Fruit fly (Drosophila melanogaster): ENCODE data around the gene Nt5b.

Nt5b gene

DNA sequence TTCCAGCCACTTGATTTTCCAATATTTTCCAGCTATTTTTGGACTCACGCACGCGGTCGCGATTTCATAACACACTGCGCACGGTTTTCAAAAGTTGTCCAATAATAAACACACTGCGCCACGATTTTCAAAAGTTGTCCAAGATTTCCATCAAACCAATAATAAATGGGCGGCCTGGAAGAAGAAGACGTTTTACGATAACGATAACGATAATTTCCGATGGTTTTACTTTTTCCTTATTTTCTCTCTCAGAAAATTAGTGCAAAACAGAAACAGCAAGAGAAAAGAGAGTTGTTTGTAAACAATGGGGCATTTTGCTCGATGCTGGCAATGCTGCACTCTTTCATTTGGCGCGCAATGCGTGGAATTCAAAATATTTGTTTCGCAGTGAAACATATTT lies at the start of gene Nt5b:
Nt5b (minus strand) TSS at position 207 of the 400 bp plus-strand sequence.
- no peak for TF ChIP-seq CTCF (optimal IDR thresholded peaks at IDR 0.05)

DNA sequence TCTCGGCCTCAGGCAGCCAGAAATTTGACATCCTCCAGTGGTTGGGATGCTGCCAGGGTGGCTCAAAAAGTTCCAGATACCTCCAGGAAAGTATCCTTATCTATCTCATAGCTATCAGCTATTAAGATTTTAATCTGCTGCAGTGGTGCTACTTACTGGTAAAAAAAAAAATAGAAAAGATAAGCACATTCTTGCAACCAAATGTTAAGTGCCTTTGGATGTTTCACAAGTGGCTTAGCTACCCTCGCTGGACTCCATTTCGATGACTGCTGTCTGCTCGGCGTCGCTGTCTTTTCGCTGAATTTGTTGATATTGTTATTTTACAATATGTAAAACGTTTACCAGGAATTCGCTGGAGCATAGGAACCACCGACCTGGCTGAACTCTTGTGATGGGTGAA lies 42.8 kb upstream of the Nt5b start:
- TF ChIP-seq CG8478 (optimal IDR thresholded peaks at IDR 0.05), result no peak
- no peak for TF ChIP-seq CTCF (optimal IDR thresholded peaks at IDR 0.05)

DNA sequence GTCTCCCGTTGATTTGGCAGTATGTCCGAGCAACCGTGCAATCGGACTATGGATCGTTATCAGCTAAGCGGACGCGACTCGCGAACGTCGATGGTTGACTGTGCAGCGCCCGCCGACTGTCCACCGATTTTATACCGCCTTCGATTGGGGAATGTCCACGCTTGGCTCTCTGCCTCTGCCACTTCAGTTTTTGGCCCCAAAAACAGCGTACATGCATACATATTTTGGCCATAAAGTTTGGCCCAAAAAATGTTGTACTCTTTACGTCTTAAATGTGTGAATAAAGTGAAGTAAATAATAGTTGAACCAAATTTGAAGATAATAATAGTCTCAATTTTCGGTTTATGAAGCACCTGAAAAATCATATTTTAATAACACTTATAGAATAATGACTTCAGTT lies 30.5 kb upstream of the Nt5b start, which contains the start of gene CG32548:
CG32548 (minus strand) TSS at position 101 of the 400 bp plus-strand sequence.
- TF ChIP-seq CG8478 (optimal IDR thresholded peaks at IDR 0.05) (no peak), CTCF (optimal IDR thresholded peaks at IDR 0.05) (no peak)

DNA sequence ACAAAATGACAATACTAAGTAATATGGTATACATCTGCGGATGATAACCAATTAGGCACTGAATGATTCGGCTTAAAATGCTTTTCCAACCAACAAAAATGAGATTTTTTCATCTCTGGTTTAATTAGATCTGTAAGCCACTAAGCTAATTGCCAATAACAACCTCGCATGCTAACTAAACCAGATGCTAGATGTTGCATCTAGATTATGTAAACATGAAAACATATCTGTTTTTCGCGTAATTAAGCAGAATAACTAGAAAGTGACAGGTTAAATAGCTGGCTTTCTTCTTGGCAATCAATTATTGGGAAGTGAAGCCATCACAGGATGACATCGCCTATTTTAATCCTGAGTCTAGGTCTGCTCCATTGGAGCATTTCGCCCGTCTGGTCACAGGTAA lies 29.4 kb upstream of the Nt5b start, which contains the start of gene CG43841:
CG43841 (plus strand) TSS at position 301 of the 400 bp plus-strand sequence.
- TF ChIP-seq CG8478 (optimal IDR thresholded peaks at IDR 0.05) (no peak), CTCF (optimal IDR thresholded peaks at IDR 0.05) (no peak)

DNA sequence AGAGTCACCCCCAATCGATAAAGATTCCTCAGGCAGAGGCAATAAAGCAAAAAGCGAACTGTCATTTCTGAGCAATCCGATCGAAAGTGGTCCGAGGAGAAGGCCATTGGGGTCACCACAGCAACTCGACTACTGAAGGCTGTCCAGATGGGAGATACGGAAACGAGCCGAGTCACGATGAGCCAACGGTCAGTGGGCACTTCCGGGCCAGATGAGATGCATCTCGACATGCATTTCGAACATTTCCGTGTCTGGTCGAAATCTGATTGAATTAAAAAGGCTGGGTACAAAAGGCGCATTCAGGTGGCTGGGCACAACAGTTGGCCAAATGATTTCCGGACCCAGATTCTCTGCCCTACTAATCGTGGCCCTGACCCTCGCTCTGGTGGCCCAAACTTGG lies 28.6 kb upstream of the Nt5b start, which contains the start of gene CG32551:
CG32551 (plus strand) TSS at position 301 of the 400 bp plus-strand sequence.
- TF ChIP-seq CG8478 (optimal IDR thresholded peaks at IDR 0.05), result no peak
- TF ChIP-seq CTCF (optimal IDR thresholded peaks at IDR 0.05), result no peak

DNA sequence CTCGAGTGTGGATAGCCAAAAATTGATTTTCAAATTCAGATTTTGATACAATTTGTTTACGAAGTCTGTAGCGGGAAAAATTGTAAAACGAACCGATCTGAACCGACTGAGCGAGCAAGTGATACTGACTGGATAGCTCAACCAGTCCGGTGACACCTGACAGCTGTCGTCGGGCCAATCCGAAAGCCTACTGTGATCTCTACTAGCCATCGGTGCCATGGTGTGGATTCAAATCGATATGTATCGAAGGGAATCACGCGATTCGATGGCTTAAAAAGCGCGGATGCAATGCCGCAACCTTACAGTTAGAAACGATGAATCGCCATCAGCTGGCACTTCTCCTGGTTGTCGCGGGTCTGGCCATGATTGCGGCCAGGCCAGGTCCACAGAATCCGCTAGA lies 27.2 kb upstream of the Nt5b start, which contains the start of gene CG6290:
CG6290 (plus strand) TSS at position 301 of the 400 bp plus-strand sequence.
- TF ChIP-seq CTCF (optimal IDR thresholded peaks at IDR 0.05) (no peak), CG8478 (optimal IDR thresholded peaks at IDR 0.05) (no peak)

DNA sequence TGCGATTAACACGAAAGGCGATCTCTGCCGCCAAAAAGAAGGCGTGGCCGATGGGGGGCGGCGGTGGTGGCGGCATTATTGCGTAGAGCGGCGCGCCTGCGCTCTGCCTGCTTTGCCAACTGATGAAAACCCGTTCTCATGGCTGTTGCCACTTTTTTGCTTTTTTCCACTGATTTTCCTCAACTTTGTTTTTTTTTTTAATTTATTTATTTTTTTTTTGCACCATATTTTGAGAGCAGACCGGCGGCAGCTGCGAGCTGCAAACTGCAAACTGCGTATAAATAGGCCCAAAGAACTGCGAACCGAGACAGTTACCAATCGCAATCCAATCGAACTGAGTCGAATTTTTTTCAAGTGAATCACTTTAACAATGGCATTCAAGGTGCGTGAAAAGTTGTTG lies 12.2 kb upstream of the Nt5b start, which contains the start of gene CG42323:
CG42323 (plus strand) TSS at position 302 of the 400 bp plus-strand sequence.
- TF ChIP-seq CTCF (optimal IDR thresholded peaks at IDR 0.05) (no peak), CG8478 (optimal IDR thresholded peaks at IDR 0.05) (no peak)

DNA sequence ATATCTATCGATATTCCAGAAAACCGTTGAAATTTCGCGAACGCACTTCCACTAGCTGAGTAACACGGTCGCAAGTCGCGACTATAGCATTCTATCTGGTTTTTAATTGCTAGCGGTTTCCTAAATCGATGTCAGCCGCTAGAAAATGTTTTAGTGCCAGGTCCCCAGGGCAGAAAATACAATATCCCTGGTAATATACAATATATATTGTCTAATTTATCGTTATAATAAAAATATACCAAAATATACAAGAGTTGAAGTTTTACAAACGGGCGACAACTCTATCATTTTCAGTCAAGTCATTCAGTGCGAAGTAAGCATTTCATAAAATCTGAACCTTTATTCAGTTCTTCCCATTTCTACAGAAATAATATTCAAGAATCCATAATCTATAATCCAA lies 5.2 kb upstream of the Nt5b start, which contains the start of gene CG15056:
CG15056 (plus strand) TSS at position 301 of the 400 bp plus-strand sequence.
- TF ChIP-seq CTCF (optimal IDR thresholded peaks at IDR 0.05) (no peak), CG8478 (optimal IDR thresholded peaks at IDR 0.05) (no peak)

DNA sequence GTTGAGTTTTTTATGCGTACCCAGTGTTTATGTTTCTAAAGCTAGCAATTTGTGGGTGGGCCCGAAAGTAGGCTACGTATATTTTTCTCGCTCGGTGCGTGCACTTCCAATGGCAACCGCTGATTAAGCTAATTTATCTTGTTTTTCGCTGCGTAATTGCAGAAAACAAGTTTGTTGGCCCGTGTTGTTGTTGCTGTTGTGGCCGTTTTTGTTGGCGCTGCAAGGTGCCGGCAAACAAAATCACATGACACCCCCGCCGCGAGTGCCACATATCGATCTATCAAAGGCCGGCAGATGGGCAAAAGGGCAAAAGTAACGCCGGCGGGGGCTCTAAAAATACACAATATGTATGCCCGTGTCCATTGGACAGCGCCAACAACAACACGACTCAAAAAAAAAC lies 495 bp downstream of the Nt5b start:
- TF ChIP-seq CTCF (optimal IDR thresholded peaks at IDR 0.05), result no peak
- no peak for TF ChIP-seq CG8478 (optimal IDR thresholded peaks at IDR 0.05)

DNA sequence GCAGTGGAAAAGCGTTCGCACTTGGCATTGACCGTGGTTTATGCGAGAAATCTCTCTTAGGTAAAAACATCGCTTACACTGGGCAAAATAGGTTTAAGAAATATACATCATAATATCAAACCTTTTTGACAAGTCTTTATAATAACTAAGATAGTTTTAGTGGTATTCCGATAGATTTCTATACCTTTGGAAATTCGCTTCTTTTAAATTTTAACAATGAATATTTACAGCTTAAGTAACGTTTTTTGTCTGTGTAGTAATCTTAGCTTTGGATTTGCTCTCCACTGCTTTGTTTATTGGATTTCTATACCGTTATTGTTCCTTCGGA lies 2.6 kb downstream of the Nt5b start:
- TF ChIP-seq CTCF (optimal IDR thresholded peaks at IDR 0.05) (no peak), CG8478 (optimal IDR thresholded peaks at IDR 0.05) (no peak)

DNA sequence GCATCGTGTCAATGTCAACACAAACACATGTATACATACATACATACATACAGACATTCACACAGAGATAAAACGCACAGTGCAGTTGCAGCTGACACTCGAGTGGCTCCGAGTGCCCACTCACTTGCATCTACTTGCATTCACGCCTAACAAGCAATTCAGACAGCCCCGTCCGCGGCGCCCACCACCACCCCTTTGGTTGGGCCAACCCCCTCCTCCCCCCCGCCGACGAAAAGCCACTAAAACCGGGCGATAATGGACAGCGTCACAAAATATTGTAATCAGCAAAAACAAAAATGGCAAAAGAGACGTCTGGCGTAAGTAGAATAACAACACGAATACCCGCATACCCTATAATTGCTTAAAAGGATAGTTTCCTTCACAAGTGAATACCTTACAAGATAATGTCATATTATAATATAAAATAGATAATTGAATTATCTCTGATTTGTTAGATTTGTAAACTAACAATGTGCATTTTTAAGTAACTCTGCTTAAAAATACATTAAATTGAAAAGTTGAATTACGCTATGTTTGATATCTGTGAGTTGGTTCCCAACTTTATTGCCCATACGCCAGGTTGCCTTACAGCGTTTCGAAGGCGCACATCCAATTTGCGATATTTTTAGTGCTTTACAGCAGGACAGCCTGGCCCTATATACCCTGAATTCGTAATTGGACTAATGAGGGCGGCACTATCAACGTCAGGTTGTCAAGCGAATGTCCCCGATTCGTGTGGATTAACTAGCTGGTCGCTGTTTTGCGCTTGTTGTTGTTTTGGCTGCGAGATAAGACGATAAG lies 3.2 kb downstream of the Nt5b start:
- TF ChIP-seq CG8478 (optimal IDR thresholded peaks at IDR 0.05) (no peak), CTCF (optimal IDR thresholded peaks at IDR 0.05) (no peak)

DNA sequence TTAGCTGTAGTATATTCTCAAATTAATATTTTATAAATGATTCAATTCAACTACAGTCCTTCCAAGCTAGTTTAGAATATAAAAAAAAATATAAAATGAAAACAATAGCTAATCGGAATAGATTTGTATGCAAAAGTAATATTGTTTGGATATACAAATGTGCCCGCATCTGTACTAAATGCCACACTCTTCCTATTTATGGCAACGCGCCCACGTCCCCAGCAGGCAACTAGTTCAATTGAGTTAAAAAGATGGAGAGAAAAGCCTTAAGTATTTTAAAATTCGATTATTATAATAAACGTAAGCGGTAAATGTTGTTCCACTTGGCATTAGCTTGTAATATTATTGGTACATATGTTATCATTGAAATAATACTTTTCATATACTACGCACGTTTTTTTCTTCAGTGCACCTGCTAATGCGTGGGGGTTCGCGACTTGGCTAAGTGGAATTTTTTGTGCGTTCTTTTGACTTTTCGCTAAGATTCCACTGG lies 4.3 kb downstream of the Nt5b start:
- TF ChIP-seq CG8478 (optimal IDR thresholded peaks at IDR 0.05) (no peak), CTCF (optimal IDR thresholded peaks at IDR 0.05) (no peak)

DNA sequence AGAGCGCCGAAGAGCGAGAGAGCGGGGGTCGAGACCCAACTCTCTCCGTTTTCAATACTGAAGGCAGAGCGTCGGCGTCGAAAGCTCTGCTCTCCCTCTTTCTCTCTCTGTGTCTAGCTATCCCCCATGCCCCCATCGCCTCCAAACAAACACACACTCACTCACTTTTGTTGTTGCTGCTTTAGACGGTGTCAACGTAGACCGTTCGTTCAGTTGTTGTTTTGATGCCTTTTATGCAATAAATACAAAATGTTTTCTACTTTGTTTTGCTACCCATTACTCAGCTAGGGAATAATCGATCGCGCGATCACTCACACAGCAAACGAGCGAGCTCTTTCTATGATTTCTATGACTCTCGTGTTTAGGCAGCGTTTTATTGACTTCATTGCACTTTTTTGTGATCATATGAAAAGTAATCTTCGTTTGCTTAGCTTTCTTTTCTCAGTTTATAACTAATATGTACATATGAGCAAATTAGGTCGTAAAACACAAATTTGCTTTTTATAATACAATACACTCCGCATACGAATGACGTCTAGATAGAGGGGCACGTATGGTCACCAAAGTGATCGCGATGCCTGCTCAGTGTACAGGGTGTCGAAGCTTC lies 5.2 kb downstream of the Nt5b start:
- TF ChIP-seq CG8478 (optimal IDR thresholded peaks at IDR 0.05) (no peak), CTCF (optimal IDR thresholded peaks at IDR 0.05) (no peak)

DNA sequence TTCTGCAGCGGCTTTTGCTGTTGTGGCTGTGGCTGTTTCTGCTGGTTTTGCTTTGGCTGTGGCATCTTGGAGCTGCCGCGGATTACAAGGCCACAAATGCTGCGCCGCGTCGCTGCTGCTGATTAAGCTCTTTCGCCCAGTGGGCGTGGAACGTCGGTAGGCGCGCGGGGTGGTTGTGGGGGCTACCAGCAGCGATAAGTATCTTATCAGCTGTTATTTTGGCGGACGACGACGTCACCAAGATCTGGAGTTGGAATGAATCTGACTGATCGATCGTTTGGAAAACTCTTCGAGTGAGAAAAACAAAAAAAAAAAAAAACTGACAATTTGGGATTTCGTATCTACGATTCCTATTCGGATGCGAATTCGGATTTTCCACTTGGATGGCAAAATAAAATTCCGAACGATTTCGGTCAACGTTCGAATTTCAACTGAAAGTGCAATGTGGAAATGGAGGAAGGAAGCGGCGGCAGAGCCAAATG lies 5.8 kb downstream of the Nt5b start:
- TF ChIP-seq CTCF (optimal IDR thresholded peaks at IDR 0.05), result no peak
- TF ChIP-seq CG8478 (optimal IDR thresholded peaks at IDR 0.05), result no peak

DNA sequence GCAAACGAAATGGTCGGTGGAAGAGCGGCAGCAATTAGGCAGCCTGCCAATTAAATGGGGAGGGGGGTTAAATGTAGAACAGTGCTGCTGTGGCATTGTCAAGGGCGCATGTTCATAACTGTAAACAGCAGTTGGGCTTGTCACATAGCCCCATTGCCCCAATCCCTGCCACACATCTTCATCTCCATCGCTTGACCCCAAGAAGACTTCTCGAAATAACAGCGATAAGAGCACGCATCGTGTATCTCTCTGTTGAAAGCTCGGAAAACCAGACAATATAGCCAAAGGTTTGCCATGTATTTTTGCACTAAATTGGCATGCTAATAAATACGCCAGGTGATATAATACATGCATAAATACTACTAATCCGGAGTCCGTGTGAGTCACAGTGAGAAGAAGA lies 7.4 kb downstream of the Nt5b start:
- TF ChIP-seq CTCF (optimal IDR thresholded peaks at IDR 0.05) (no peak), CG8478 (optimal IDR thresholded peaks at IDR 0.05) (no peak)

DNA sequence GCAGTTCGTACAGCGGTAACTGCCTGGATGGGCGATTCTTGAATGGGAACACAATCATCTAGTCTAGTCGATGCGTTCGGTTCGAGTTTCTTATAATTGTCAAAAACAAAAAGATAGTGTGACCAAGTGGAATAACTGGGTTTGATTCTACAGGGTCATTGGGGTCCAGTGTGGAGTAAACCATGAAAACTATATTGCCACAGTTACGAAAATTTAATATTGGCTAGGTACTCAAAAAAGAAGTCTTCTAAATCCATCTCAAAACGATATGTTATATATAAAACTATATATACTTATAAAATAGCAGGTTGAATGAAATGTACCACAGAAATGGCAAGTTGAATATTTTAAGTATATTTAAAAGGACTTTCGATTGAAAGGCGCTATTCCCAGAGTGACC lies 10.0 kb downstream of the Nt5b start, which contains the start of gene CG34328:
CG34328 (minus strand) TSS at position 101 of the 400 bp plus-strand sequence.
- no peak for TF ChIP-seq CTCF (optimal IDR thresholded peaks at IDR 0.05)
- TF ChIP-seq CG8478 (optimal IDR thresholded peaks at IDR 0.05), result no peak
